Worm (Caenorhabditis elegans): Measurements from ENCODE around the gene twk-6.

The twk-6 gene

ce11 chrIII:4745934-4746333, 3.2 kb downstream of the twk-6 start, which contains the start of gene F17C8.6:
Gene F17C8.6 (minus strand): TSS chrIII:4746034.
- TF ChIP-seq med-1 (GFP tag; optimal IDR thresholded peaks at IDR 0.05; ENCODE audit: insufficient read depth), result no peak
- TF ChIP-seq tab-1 (GFP tag; IDR thresholded peaks at IDR 0.05), result no peak
- TF ChIP-seq klf-2 (GFP tag; conservative IDR thresholded peaks at IDR 0.05), result no peak
- no peak for TF ChIP-seq T22C8.4 (GFP tag; IDR thresholded peaks at IDR 0.05)
- no peak for TF ChIP-seq ztf-23 (GFP tag; IDR thresholded peaks at IDR 0.05)
- no peak for TF ChIP-seq cog-1 (tag; optimal IDR thresholded peaks at IDR 0.05)
- no peak for TF ChIP-seq flt-1 (GFP tag; IDR thresholded peaks at IDR 0.05)
- TF ChIP-seq ref-1 (GFP tag; conservative IDR thresholded peaks at IDR 0.05), result no peak
- no peak for TF ChIP-seq ztf-29 (GFP tag; IDR thresholded peaks at IDR 0.05)

DNA sequence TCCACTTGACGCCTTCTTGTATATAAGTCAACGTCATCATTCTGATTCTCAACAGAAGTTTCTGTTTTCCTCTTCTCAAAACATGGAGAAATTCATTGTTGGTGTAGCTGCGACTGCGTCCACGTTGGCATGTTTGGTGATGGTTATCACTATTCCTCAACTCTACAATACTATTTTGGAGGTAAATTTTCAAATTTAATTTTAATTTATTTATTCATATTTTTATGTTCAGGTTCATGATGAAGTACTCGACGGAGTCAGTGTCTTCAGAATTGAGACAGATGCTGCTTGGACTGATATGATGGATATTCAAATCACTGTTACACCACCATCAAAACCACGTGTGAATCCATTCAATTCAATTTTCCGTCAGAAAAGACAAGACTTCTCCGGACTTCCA, 5.4 kb downstream of the twk-6 start, which contains the start of gene col-89:
TSS of gene col-89 (plus strand) at position 19 of the 400 bp plus-strand sequence.
- no peak for TF ChIP-seq T22C8.4 (GFP tag; IDR thresholded peaks at IDR 0.05)
- TF ChIP-seq cog-1 (tag; optimal IDR thresholded peaks at IDR 0.05), result no peak
- TF ChIP-seq med-1 (GFP tag; optimal IDR thresholded peaks at IDR 0.05; ENCODE audit: insufficient read depth), result no peak
- TF ChIP-seq klf-2 (GFP tag; conservative IDR thresholded peaks at IDR 0.05), result no peak
- TF ChIP-seq tab-1 (GFP tag; IDR thresholded peaks at IDR 0.05), result no peak
- no peak for TF ChIP-seq flt-1 (GFP tag; IDR thresholded peaks at IDR 0.05)
- TF ChIP-seq ztf-23 (GFP tag; IDR thresholded peaks at IDR 0.05), result no peak
- no peak for TF ChIP-seq ztf-29 (GFP tag; IDR thresholded peaks at IDR 0.05)
- TF ChIP-seq ref-1 (GFP tag; conservative IDR thresholded peaks at IDR 0.05), result no peak

- no peak for TF ChIP-seq cog-1 (tag; optimal IDR thresholded peaks at IDR 0.05)
- no peak for TF ChIP-seq ztf-23 (GFP tag; IDR thresholded peaks at IDR 0.05)
- no peak for TF ChIP-seq T22C8.4 (GFP tag; IDR thresholded peaks at IDR 0.05)
- TF ChIP-seq klf-2 (GFP tag; conservative IDR thresholded peaks at IDR 0.05), result 0 out of 2 replicates have a peak, but pooled peaks have one; percentile 5
- TF ChIP-seq tab-1 (GFP tag; IDR thresholded peaks at IDR 0.05), result no peak
- no peak for TF ChIP-seq ztf-29 (GFP tag; IDR thresholded peaks at IDR 0.05)
- no peak for TF ChIP-seq med-1 (GFP tag; optimal IDR thresholded peaks at IDR 0.05; ENCODE audit: insufficient read depth)
- TF ChIP-seq flt-1 (GFP tag; IDR thresholded peaks at IDR 0.05), result no peak
Observed at ce11 chrIII:4748666-4749065, 5.9 kb downstream of the twk-6 start.

DNA sequence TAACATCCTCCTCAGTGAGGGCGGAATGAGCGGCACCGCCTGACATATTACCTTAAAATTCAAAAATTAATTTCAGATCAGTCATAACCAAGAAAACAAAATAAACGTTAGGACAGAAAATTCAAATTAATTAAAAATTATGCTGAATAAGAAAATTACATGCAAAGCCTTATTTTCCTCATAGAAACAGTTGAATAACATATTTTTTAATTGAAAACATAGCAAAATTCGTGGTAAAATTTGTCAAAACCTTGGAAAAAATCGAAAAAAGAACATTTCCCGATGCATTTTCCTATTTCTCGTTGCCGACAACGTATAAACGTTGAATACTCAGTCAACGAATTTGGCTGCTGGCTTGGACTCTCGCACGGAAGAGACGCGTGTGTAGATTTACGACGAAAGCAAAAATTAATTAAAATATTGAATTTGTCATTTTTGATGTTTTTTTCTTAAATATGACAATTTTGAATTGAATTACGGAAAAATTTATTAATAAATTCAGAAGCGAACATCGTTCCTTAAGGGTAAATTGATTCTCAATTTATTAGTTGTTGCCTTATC, 11.4 kb downstream of the twk-6 start, which contains the start of the genes rps-0 and rbg-3:
TSS of gene rps-0 (minus strand) at position 51 of the 561 bp plus-strand sequence.
TSS of gene rbg-3 (plus strand) at position 424 of the 561 bp plus-strand sequence.
- TF ChIP-seq ref-1 (GFP tag; conservative IDR thresholded peaks at IDR 0.05) (no peak), cog-1 (tag; optimal IDR thresholded peaks at IDR 0.05) (peak; percentile 41), T22C8.4 (GFP tag; IDR thresholded peaks at IDR 0.05) (no peak), klf-2 (GFP tag; conservative IDR thresholded peaks at IDR 0.05) (no peak), ztf-29 (GFP tag; IDR thresholded peaks at IDR 0.05) (0 out of 2 replicates have a peak, but pooled peaks have one; percentile 21), ztf-23 (GFP tag; IDR thresholded peaks at IDR 0.05) (peak; percentile 71; the same call in 1 of the 2 replicates), flt-1 (GFP tag; IDR thresholded peaks at IDR 0.05) (no peak), med-1 (GFP tag; optimal IDR thresholded peaks at IDR 0.05; ENCODE audit: insufficient read depth) (no peak), tab-1 (GFP tag; IDR thresholded peaks at IDR 0.05) (no peak)

DNA sequence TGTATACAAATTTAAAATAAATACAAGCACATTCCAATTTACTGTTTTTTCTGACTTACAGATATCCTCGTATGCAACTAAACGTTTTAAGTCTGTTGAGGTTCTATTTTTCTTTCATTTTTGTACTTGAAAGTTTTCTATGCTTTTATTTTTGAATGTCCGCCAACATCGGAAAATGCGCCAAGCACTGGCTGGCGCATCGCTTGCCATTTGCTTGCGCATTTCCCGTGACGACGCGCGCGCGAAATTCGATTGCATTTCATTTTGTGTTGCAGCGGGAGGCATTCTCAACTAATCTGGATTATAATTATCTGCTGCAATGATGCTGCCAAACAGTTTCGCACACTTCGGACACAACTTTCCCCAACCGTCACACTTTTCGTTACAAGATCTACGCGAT, 14.3 kb downstream of the twk-6 start, which contains the start of gene fbxl-2:
TSS of gene fbxl-2 (plus strand) at position 278 of the 400 bp plus-strand sequence.
- 0 out of 2 replicates have a peak, but pooled peaks have one; percentile 35 for TF ChIP-seq ref-1 (GFP tag; conservative IDR thresholded peaks at IDR 0.05)
- TF ChIP-seq klf-2 (GFP tag; conservative IDR thresholded peaks at IDR 0.05), result peak; percentile 77; the same call in 1 of the 2 replicates
- peak; percentile 81 for TF ChIP-seq cog-1 (tag; optimal IDR thresholded peaks at IDR 0.05)
- TF ChIP-seq med-1 (GFP tag; optimal IDR thresholded peaks at IDR 0.05; ENCODE audit: insufficient read depth), result peak; percentile 39
- TF ChIP-seq T22C8.4 (GFP tag; IDR thresholded peaks at IDR 0.05), result peak; percentile 72
- peak; percentile 86 for TF ChIP-seq ztf-23 (GFP tag; IDR thresholded peaks at IDR 0.05)
- TF ChIP-seq ztf-29 (GFP tag; IDR thresholded peaks at IDR 0.05), result peak; percentile 66
- TF ChIP-seq flt-1 (GFP tag; IDR thresholded peaks at IDR 0.05), result peak; percentile 87
- TF ChIP-seq tab-1 (GFP tag; IDR thresholded peaks at IDR 0.05), result peak; percentile 86

- TF ChIP-seq flt-1 (GFP tag; IDR thresholded peaks at IDR 0.05) (no peak), cog-1 (tag; optimal IDR thresholded peaks at IDR 0.05) (no peak), T22C8.4 (GFP tag; IDR thresholded peaks at IDR 0.05) (no peak), med-1 (GFP tag; optimal IDR thresholded peaks at IDR 0.05; ENCODE audit: insufficient read depth) (no peak), ztf-23 (GFP tag; IDR thresholded peaks at IDR 0.05) (no peak), tab-1 (GFP tag; IDR thresholded peaks at IDR 0.05) (no peak), ref-1 (GFP tag; conservative IDR thresholded peaks at IDR 0.05) (no peak), ztf-29 (GFP tag; IDR thresholded peaks at IDR 0.05) (no peak), klf-2 (GFP tag; conservative IDR thresholded peaks at IDR 0.05) (no peak)
Observed at ce11 chrIII:4762846-4763245, 20.1 kb downstream of the twk-6 start.

DNA sequence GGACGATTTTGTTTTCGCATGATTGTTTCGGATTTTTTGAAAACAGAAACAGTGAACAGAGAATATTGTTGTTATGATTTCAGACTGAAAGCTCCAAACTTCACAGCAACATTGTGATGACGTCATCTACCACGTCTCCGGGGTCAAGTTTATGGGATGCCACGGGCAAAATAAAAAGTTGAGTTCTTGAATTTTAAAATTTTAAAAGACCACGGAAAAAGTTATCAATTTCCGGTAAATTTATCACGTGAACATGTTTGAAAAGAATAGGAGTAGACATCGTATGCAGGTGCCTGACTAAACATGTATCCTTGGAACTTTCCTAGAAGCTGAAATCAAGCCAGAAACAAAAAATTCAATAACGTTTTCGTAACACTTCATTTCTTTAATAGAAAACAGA, 20.8 kb downstream of the twk-6 start, which contains the start of gene B0393.4:
TSS of gene B0393.4 (minus strand) at position 101 of the 400 bp plus-strand sequence.
- no peak for TF ChIP-seq klf-2 (GFP tag; conservative IDR thresholded peaks at IDR 0.05)
- TF ChIP-seq ztf-29 (GFP tag; IDR thresholded peaks at IDR 0.05), result no peak
- no peak for TF ChIP-seq med-1 (GFP tag; optimal IDR thresholded peaks at IDR 0.05; ENCODE audit: insufficient read depth)
- TF ChIP-seq T22C8.4 (GFP tag; IDR thresholded peaks at IDR 0.05), result no peak
- TF ChIP-seq flt-1 (GFP tag; IDR thresholded peaks at IDR 0.05), result no peak
- TF ChIP-seq ref-1 (GFP tag; conservative IDR thresholded peaks at IDR 0.05), result no peak
- no peak for TF ChIP-seq tab-1 (GFP tag; IDR thresholded peaks at IDR 0.05)
- TF ChIP-seq ztf-23 (GFP tag; IDR thresholded peaks at IDR 0.05), result no peak
- TF ChIP-seq cog-1 (tag; optimal IDR thresholded peaks at IDR 0.05), result no peak

DNA sequence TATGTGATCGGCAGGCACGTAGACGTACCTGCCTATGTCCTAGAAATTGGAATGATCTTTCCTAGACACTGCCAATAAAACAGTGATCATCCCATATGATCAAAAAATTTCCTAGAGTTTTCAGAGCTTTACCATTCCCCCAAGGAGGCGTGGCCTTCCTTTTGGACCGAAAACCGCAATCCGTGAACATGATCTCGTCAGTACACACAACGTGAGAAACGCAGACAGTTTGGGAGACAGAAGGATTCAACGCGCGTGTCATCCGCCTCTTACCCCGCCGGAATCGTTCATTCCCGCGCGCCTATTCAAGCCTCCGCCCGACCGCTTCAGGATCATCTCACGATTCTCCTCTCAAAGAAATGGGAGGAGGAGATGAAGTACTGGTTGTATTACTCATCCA, 22.8 kb downstream of the twk-6 start, which contains the start of gene B0393.5:
TSS of gene B0393.5 (plus strand) at position 301 of the 400 bp plus-strand sequence.
- TF ChIP-seq cog-1 (tag; optimal IDR thresholded peaks at IDR 0.05), result no peak
- TF ChIP-seq ref-1 (GFP tag; conservative IDR thresholded peaks at IDR 0.05), result no peak
- no peak for TF ChIP-seq flt-1 (GFP tag; IDR thresholded peaks at IDR 0.05)
- no peak for TF ChIP-seq tab-1 (GFP tag; IDR thresholded peaks at IDR 0.05)
- no peak for TF ChIP-seq T22C8.4 (GFP tag; IDR thresholded peaks at IDR 0.05)
- no peak for TF ChIP-seq klf-2 (GFP tag; conservative IDR thresholded peaks at IDR 0.05)
- TF ChIP-seq med-1 (GFP tag; optimal IDR thresholded peaks at IDR 0.05; ENCODE audit: insufficient read depth), result no peak
- TF ChIP-seq ztf-23 (GFP tag; IDR thresholded peaks at IDR 0.05), result no peak
- TF ChIP-seq ztf-29 (GFP tag; IDR thresholded peaks at IDR 0.05), result no peak

DNA sequence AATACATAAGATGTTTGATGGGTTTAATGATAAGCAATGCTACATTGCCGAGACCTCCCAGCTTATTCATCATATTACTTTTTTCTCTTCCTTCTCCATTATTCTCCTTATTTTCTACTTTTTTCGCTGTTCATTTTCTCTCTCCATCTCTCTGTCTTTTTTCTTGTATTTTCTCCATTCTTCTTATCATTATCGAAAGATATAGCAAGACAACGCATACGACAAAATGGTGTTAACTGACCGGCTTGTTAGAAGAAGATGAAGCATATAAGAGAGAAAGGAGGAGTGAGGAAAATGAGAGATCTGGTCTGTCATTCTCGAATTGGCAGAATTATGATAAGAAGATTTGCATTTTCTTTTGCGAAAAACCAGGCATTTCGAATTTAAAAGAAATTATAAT, 24.1 kb downstream of the twk-6 start:
- TF ChIP-seq ref-1 (GFP tag; conservative IDR thresholded peaks at IDR 0.05) (no peak), klf-2 (GFP tag; conservative IDR thresholded peaks at IDR 0.05) (no peak), T22C8.4 (GFP tag; IDR thresholded peaks at IDR 0.05) (no peak), ztf-29 (GFP tag; IDR thresholded peaks at IDR 0.05) (no peak), tab-1 (GFP tag; IDR thresholded peaks at IDR 0.05) (no peak)
